Worm (Caenorhabditis elegans) whole organism, L4 larva: ENCODE results near the gene dap-3.

ENCODE experiments used
- F10B5.3 ChIP-seq: sonication (generic microtip); optimal IDR thresholded peaks from 2 replicates; lab custom pipeline; 2016; ENCODE audit warnings: mild to moderate bottlenecking, missing genetic modification characterization, missing compliant biosample characterization
- T20F7.1 ChIP-seq: fragments of 200-800 bp; sonication (Bioruptor generic); optimal IDR thresholded peaks from 2 replicates; lab custom pipeline; 2018; ENCODE audit warnings: mild to moderate bottlenecking, missing genetic modification characterization, missing compliant biosample characterization
- ZK546.5 ChIP-seq, 2 experiments: sonication (generic microtip); optimal IDR thresholded peaks; 2 replicates each; lab custom pipeline; 2017; ENCODE audit warnings: missing biosample characterization in 2 of 2, missing genetic modification characterization in 2 of 2
- ama-1 ChIP-seq: fragments of 150-350 bp; optimal IDR thresholded peaks from 2 replicates; lab custom pipeline; 2014; ENCODE audit warnings: inconsistent platforms, mixed read lengths
- arid-1 ChIP-seq: fragments of 200-800 bp; sonication (Bioruptor generic); conservative IDR thresholded peaks from 2 replicates; pipeline ENCODE4 v1.3.6; 2022; ENCODE audit warnings: missing genetic modification reagents, missing genetic modification characterization, missing compliant biosample characterization
- attf-4 ChIP-seq: sonication (generic microtip); optimal IDR thresholded peaks from 3 replicates; lab custom pipeline; 2017; ENCODE audit warnings: missing biosample characterization, missing genetic modification characterization
- ceh-44 ChIP-seq: fragments of 200-800 bp; sonication (Bioruptor generic); IDR thresholded peaks from 2 replicates; pipeline ENCODE4 v1.3.6; 2022; ENCODE audit warnings: missing genetic modification reagents, missing genetic modification characterization, missing compliant biosample characterization
- ceh-82 ChIP-seq: sonication (generic microtip); optimal IDR thresholded peaks from 2 replicates; lab custom pipeline; 2017; ENCODE audit warnings: missing biosample characterization, missing genetic modification characterization
- ces-1 ChIP-seq: fragments of 150-350 bp; sonication (generic microtip); optimal IDR thresholded peaks from 4 replicates; lab custom pipeline; 2014; ENCODE audit warnings: missing biosample characterization, missing genetic modification reagents, missing genetic modification characterization
- daf-16 ChIP-seq, 3 experiments: sonication (generic microtip); optimal IDR thresholded peaks; 2 replicates each; lab custom pipeline; 2016 to 2017; ENCODE audit warnings: missing genetic modification characterization in 3 of 3, missing genetic modification reagents in 3 of 3, mild to moderate bottlenecking in 2 of 3, missing compliant biosample characterization in 2 of 3, missing biosample characterization in 1 of 3, moderate library complexity in 1 of 3
- daf-19 ChIP-seq: fragments of 200-800 bp; sonication (Bioruptor generic); conservative IDR thresholded peaks from 2 replicates; pipeline ENCODE4 v1.3.6; 2022; ENCODE audit warnings: missing genetic modification characterization, missing compliant biosample characterization
- dmd-6 ChIP-seq: fragments of 200-800 bp; sonication (Bioruptor generic); IDR thresholded peaks from 2 replicates; pipeline ENCODE4 v1.3.6; 2022; ENCODE audit warnings: missing genetic modification reagents, missing genetic modification characterization, missing compliant biosample characterization
- duxl-1 ChIP-seq: sonication (generic microtip); optimal IDR thresholded peaks from 2 replicates; lab custom pipeline; 2016; ENCODE audit warnings: mild to moderate bottlenecking, missing genetic modification characterization, moderate library complexity, missing compliant biosample characterization; ENCODE audit not compliant: poor library complexity
- dve-1 ChIP-seq: sonication (generic microtip); optimal IDR thresholded peaks from 2 replicates; lab custom pipeline; 2017; ENCODE audit warnings: antibody characterized with exemption, mild to moderate bottlenecking, missing genetic modification characterization, missing compliant biosample characterization; ENCODE audit not compliant: insufficient read depth
- egl-27 ChIP-seq: sonication (generic microtip); optimal IDR thresholded peaks from 3 replicates; lab custom pipeline; 2017; ENCODE audit warnings: missing biosample characterization, missing genetic modification reagents, missing genetic modification characterization
- egl-43 ChIP-seq: fragments of 200-800 bp; sonication (Bioruptor generic); IDR thresholded peaks from 2 replicates; pipeline ENCODE4 v1.3.6; 2022; ENCODE audit warnings: missing genetic modification reagents, missing genetic modification characterization, missing compliant biosample characterization
- fos-1 ChIP-seq: fragments of 150-350 bp; optimal IDR thresholded peaks from 2 replicates; lab custom pipeline; 2014; ENCODE audit warnings: missing biosample characterization, missing genetic modification characterization
- gei-8 ChIP-seq: fragments of 200-800 bp; sonication (Bioruptor generic); optimal IDR thresholded peaks from 2 replicates; lab custom pipeline; 2018; ENCODE audit warnings: mild to moderate bottlenecking, missing genetic modification characterization, missing compliant biosample characterization
- hif-1 ChIP-seq, 2 experiments: sonication (generic microtip); optimal IDR thresholded peaks; 2 replicates each; lab custom pipeline; 2016 to 2017; ENCODE audit warnings: missing compliant biosample characterization in 2 of 2, missing genetic modification characterization in 2 of 2, missing genetic modification reagents in 2 of 2, missing genotype in 2 of 2, mild to moderate bottlenecking in 1 of 2
- jun-1 ChIP-seq: fragments of 150-350 bp; optimal IDR thresholded peaks from 2 replicates; lab custom pipeline; 2014; ENCODE audit warnings: missing biosample characterization, missing genetic modification reagents, missing genetic modification characterization
- lin-15B ChIP-seq: fragments of 150-350 bp; sonication (generic microtip); optimal IDR thresholded peaks from 3 replicates; lab custom pipeline; 2014; ENCODE audit warnings: missing biosample characterization, missing genetic modification characterization
- lin-38 ChIP-seq: fragments of 200-800 bp; sonication (Bioruptor generic); IDR thresholded peaks from 2 replicates; pipeline ENCODE4 v1.3.6; 2022; ENCODE audit warnings: missing genetic modification reagents, missing genetic modification characterization, missing compliant biosample characterization
- lin-39 ChIP-seq: fragments of 150-350 bp; optimal IDR thresholded peaks from 2 replicates; lab custom pipeline; 2014; ENCODE audit warnings: missing biosample characterization, missing genetic modification reagents, missing genetic modification characterization
- lir-3 ChIP-seq: sonication (generic microtip); optimal IDR thresholded peaks from 2 replicates; lab custom pipeline; 2016; ENCODE audit warnings: mild to moderate bottlenecking, missing genetic modification characterization, missing compliant biosample characterization
- madf-9 ChIP-seq: fragments of 200-800 bp; sonication (Bioruptor generic); conservative IDR thresholded peaks from 2 replicates; pipeline ENCODE4 v1.3.6; 2022; ENCODE audit warnings: missing genetic modification reagents, missing genetic modification characterization, missing compliant biosample characterization
- mes-2 ChIP-seq: sonication (generic microtip); optimal IDR thresholded peaks from 2 replicates; lab custom pipeline; 2016; ENCODE audit warnings: missing genotype, mild to moderate bottlenecking, missing genetic modification characterization, missing compliant biosample characterization; ENCODE audit not compliant: poor library complexity, severe bottlenecking
- mxl-2 ChIP-seq: fragments of 200-800 bp; sonication (Bioruptor generic); conservative IDR thresholded peaks from 2 replicates; pipeline ENCODE4 v1.3.6; 2022; ENCODE audit warnings: missing genetic modification reagents, missing genetic modification characterization, missing compliant biosample characterization
- mxl-3 ChIP-seq: fragments of 200-800 bp; sonication (Bioruptor generic); optimal IDR thresholded peaks from 2 replicates; lab custom pipeline; 2018; ENCODE audit warnings: mild to moderate bottlenecking, missing genetic modification characterization, missing compliant biosample characterization
- nhr-102 ChIP-seq: sonication (generic microtip); optimal IDR thresholded peaks from 2 replicates; lab custom pipeline; 2016; ENCODE audit warnings: mild to moderate bottlenecking, missing genetic modification characterization, moderate library complexity, missing compliant biosample characterization
- nhr-28 ChIP-seq: fragments of 150-350 bp; optimal IDR thresholded peaks from 2 replicates; lab custom pipeline; 2014; ENCODE audit warnings: missing biosample characterization, missing genetic modification characterization
- nhr-48 ChIP-seq: sonication (generic microtip); optimal IDR thresholded peaks from 2 replicates; lab custom pipeline; 2016; ENCODE audit warnings: mild to moderate bottlenecking, missing genetic modification characterization, missing compliant biosample characterization
- nhr-6 ChIP-seq: fragments of 150-350 bp; optimal IDR thresholded peaks from 2 replicates; lab custom pipeline; 2014; ENCODE audit warnings: missing biosample characterization, missing genetic modification characterization
- pha-4 ChIP-seq, 2 experiments: fragments of 150-350 bp in 1 of 2; fragments of 200-800 bp in 1 of 2; sonication (Bioruptor generic) in 1 of 2; IDR thresholded peaks in 1 of 2; optimal IDR thresholded peaks in 1 of 2; 2 replicates each; pipeline versions ENCODE4 v1.3.6 to Lab custom; 2014 to 2022; ENCODE audit warnings: missing genetic modification characterization in 2 of 2, missing genetic modification reagents in 2 of 2, missing biosample characterization in 1 of 2, missing compliant biosample characterization in 1 of 2
- pqm-1 ChIP-seq: sonication (generic microtip); optimal IDR thresholded peaks from 2 replicates; lab custom pipeline; 2017; ENCODE audit warnings: missing biosample characterization, missing genetic modification characterization
- sdz-12 ChIP-seq: fragments of 200-800 bp; sonication (Bioruptor generic); optimal IDR thresholded peaks from 2 replicates; lab custom pipeline; 2018; ENCODE audit warnings: mild to moderate bottlenecking, missing genetic modification characterization, missing compliant biosample characterization
- snpc-4 ChIP-seq: fragments of 150-350 bp; optimal IDR thresholded peaks from 2 replicates; lab custom pipeline; 2014; ENCODE audit warnings: missing biosample characterization, missing genetic modification characterization
- spr-1 ChIP-seq: sonication (generic microtip); optimal IDR thresholded peaks from 2 replicates; lab custom pipeline; 2016; ENCODE audit warnings: mild to moderate bottlenecking, missing genetic modification characterization, missing compliant biosample characterization
- spr-3 ChIP-seq: fragments of 200-800 bp; sonication (Bioruptor generic); optimal IDR thresholded peaks from 2 replicates; lab custom pipeline; 2018; ENCODE audit warnings: mild to moderate bottlenecking, missing genetic modification characterization, missing compliant biosample characterization
- tag-97 ChIP-seq: fragments of 200-800 bp; sonication (Bioruptor generic); IDR thresholded peaks from 2 replicates; pipeline ENCODE4 v1.3.6; 2022; ENCODE audit warnings: missing genetic modification characterization, missing compliant biosample characterization
- tra-1 ChIP-seq: fragments of 200-800 bp; sonication (Bioruptor generic); IDR thresholded peaks from 2 replicates; pipeline ENCODE4 v1.3.6; 2022; ENCODE audit warnings: missing genetic modification reagents, missing genetic modification characterization, missing compliant biosample characterization
- vab-7 ChIP-seq: fragments of 200-800 bp; sonication (Bioruptor generic); IDR thresholded peaks from 2 replicates; pipeline ENCODE4 v1.3.6; 2022; ENCODE audit warnings: missing genetic modification reagents, missing genetic modification characterization, missing compliant biosample characterization
- zag-1 ChIP-seq: fragments of 150-350 bp; optimal IDR thresholded peaks from 2 replicates; lab custom pipeline; 2014; ENCODE audit warnings: missing biosample characterization, missing genetic modification characterization
- zip-11 ChIP-seq: fragments of 200-800 bp; sonication (Bioruptor generic); IDR thresholded peaks from 2 replicates; pipeline ENCODE4 v1.3.6; 2022; ENCODE audit warnings: missing genetic modification characterization, missing compliant biosample characterization
- zip-2 ChIP-seq: fragments of 150-350 bp; optimal IDR thresholded peaks from 2 replicates; lab custom pipeline; 2014; ENCODE audit warnings: missing biosample characterization, missing genetic modification characterization

The dap-3 gene

ce11 chrII:10587742-10588141 is 6.8 kb downstream of the dap-3 start, which contains the start of gene crn-3:
crn-3 (plus strand) TSS chrII:10588042.
- TF ChIP-seq daf-16 (GFP tag; optimal IDR thresholded peaks at IDR 0.05; lab: Kevin White, UChicago) (no peak), daf-16 (tag; optimal IDR thresholded peaks at IDR 0.05; lab: Kevin White, UChicago) (no peak), ZK546.5 (tag; optimal IDR thresholded peaks at IDR 0.05; lab: Kevin White, UChicago) (no peak), lir-3 (tag; lab: Kevin White, UChicago) (no peak), egl-43 (GFP tag; lab: Robert Waterston, UW) (no peak), dmd-6 (GFP tag; lab: Robert Waterston, UW) (no peak), arid-1 (GFP tag; lab: Robert Waterston, UW) (no peak), ces-1 (no peak), snpc-4 (tag; lab: Kevin White, UChicago) (no peak), nhr-48 (no peak), attf-4 (no peak), pha-4 (GFP tag; IDR thresholded peaks at IDR 0.05; lab: Robert Waterston, UW) (no peak), pha-4 (tag; optimal IDR thresholded peaks at IDR 0.05; lab: Kevin White, UChicago) (no peak), fos-1 (tag; lab: Kevin White, UChicago) (no peak)

ce11 chrII:10592452-10592851 is 11.5 kb downstream of the dap-3 start, which contains the start of gene crn-5:
crn-5 (plus strand) TSS chrII:10592752.
- TF ChIP-seq attf-4 = no peak
- TF ChIP-seq jun-1 (tag; lab: Kevin White, UChicago) = no peak
- no peak for TF ChIP-seq spr-3 (GFP tag; lab: Kevin White, UChicago)
- no peak for TF ChIP-seq ceh-44

- TF ChIP-seq lin-38 (GFP tag; lab: Robert Waterston, UW) (no peak), ama-1 (lab: Kevin White, UChicago) (no peak), sdz-12 (GFP tag; lab: Kevin White, UChicago) (no peak), zip-2 (tag; lab: Kevin White, UChicago) (no peak), dve-1 (no peak), egl-43 (GFP tag; lab: Robert Waterston, UW) (no peak), gei-8 (no peak), daf-16 (GFP tag; optimal IDR thresholded peaks at IDR 0.05; lab: Kevin White, UChicago) (no peak), daf-16 (tag; optimal IDR thresholded peaks at IDR 0.05; lab: Kevin White, UChicago) (no peak), lin-39 (no peak), tag-97 (GFP tag; lab: Robert Waterston, UW) (no peak), tra-1 (GFP tag; lab: Robert Waterston, UW) (no peak), zip-11 (no peak)
Measured at ce11 chrII:10594312-10594711, 13.4 kb downstream of the dap-3 start.

- TF ChIP-seq egl-27 (tag; lab: Kevin White, UChicago) (no peak), tra-1 (GFP tag; lab: Robert Waterston, UW) (no peak), lin-38 (GFP tag; lab: Robert Waterston, UW) (no peak), daf-16 (GFP tag; optimal IDR thresholded peaks at IDR 0.05; lab: Kevin White, UChicago) (no peak), daf-16 (tag; optimal IDR thresholded peaks at IDR 0.05; lab: Kevin White, UChicago) (peak; percentile 76), nhr-28 (peak; percentile 81), pqm-1 (peak; percentile 88), ceh-82 (no peak), zag-1 (no peak), mxl-2 (GFP tag; lab: Robert Waterston, UW) (no peak), mxl-3 (GFP tag; lab: Kevin White, UChicago) (no peak), F10B5.3 (tag; lab: Kevin White, UChicago) (no peak), mes-2 (tag; lab: Kevin White, UChicago) (peak; percentile 35), nhr-102 (tag; lab: Kevin White, UChicago) (no peak), spr-1 (tag; lab: Kevin White, UChicago) (no peak), hif-1 (tag; optimal IDR thresholded peaks at IDR 0.05; lab: Kevin White, UChicago) (no peak), daf-19 (GFP tag; lab: Robert Waterston, UW) (no peak), nhr-6 (tag; lab: Kevin White, UChicago) (no peak), madf-9 (GFP tag; lab: Robert Waterston, UW) (no peak), dve-1 (peak; percentile 79), T20F7.1 (no peak), lin-15B (tag; lab: Kevin White, UChicago) (no peak), vab-7 (GFP tag; lab: Robert Waterston, UW) (no peak), fos-1 (tag; lab: Kevin White, UChicago) (no peak), duxl-1 (tag; lab: Kevin White, UChicago) (no peak), dmd-6 (GFP tag; lab: Robert Waterston, UW) (peak; percentile 47; the same call in 1 of the 2 replicates)
Measured at ce11 chrII:10594758-10595157, 13.8 kb downstream of the dap-3 start, which contains the start of gene C14A4.6. C14A4.6 (minus strand) TSS chrII:10594776.
